Worm (Caenorhabditis elegans): ENCODE data around the gene W02A2.5.

The W02A2.5 gene

ce11 chrIV:13393246-13393716 lies 50.6 kb downstream of the W02A2.5 start:
- TF ChIP-seq unc-39 (tag; optimal IDR thresholded peaks at IDR 0.05) (no peak), egl-5 (tag; optimal IDR thresholded peaks at IDR 0.05) (no peak), lin-15B (tag; optimal IDR thresholded peaks at IDR 0.05) (no peak), nhr-43 (tag; optimal IDR thresholded peaks at IDR 0.05; ENCODE audit: poor library complexity, severe bottlenecking) (peak; percentile 7), jun-1 (tag; optimal IDR thresholded peaks at IDR 0.05) (peak; percentile 26), nhr-12 (tag; optimal IDR thresholded peaks at IDR 0.05) (no peak), daf-12 (tag; optimal IDR thresholded peaks at IDR 0.05) (no peak), nfya-1 (tag; optimal IDR thresholded peaks at IDR 0.05; ENCODE audit: insufficient read depth) (peak; percentile 9), egl-27 (tag; optimal IDR thresholded peaks at IDR 0.05) (no peak), nhr-23 (tag; optimal IDR thresholded peaks at IDR 0.05) (peak; percentile 87), lsy-12 (tag; optimal IDR thresholded peaks at IDR 0.05) (peak; percentile 47), fkh-10 (GFP tag; optimal IDR thresholded peaks at IDR 0.05) (no peak), nhr-77 (tag; optimal IDR thresholded peaks at IDR 0.05) (peak; percentile 7), nhr-25 (tag; optimal IDR thresholded peaks at IDR 0.05) (peak; percentile 54), nhr-28 (tag; optimal IDR thresholded peaks at IDR 0.05) (peak; percentile 17), mdl-1 (tag; optimal IDR thresholded peaks at IDR 0.05) (no peak), nhr-76 (tag; optimal IDR thresholded peaks at IDR 0.05) (no peak), hmg-11 (tag; optimal IDR thresholded peaks at IDR 0.05) (no peak), pqm-1 (tag; optimal IDR thresholded peaks at IDR 0.05) (peak; percentile 92), ceh-28 (tag; optimal IDR thresholded peaks at IDR 0.05) (no peak), snpc-4 (tag; optimal IDR thresholded peaks at IDR 0.05) (no peak), elt-3 (tag; optimal IDR thresholded peaks at IDR 0.05) (peak in 1 of 3 experiments; percentile 7), aly-2 (tag; optimal IDR thresholded peaks at IDR 0.05) (no peak), skn-1 (tag; optimal IDR thresholded peaks at IDR 0.05) (peak; percentile 61), sea-2 (GFP tag; optimal IDR thresholded peaks at IDR 0.05) (no peak), ztf-4 (tag; optimal IDR thresholded peaks at IDR 0.05) (peak; percentile 7), zag-1 (tag; optimal IDR thresholded peaks at IDR 0.05) (no peak), elt-2 (tag; optimal IDR thresholded peaks at IDR 0.05) (peak; percentile 90)

DNA sequence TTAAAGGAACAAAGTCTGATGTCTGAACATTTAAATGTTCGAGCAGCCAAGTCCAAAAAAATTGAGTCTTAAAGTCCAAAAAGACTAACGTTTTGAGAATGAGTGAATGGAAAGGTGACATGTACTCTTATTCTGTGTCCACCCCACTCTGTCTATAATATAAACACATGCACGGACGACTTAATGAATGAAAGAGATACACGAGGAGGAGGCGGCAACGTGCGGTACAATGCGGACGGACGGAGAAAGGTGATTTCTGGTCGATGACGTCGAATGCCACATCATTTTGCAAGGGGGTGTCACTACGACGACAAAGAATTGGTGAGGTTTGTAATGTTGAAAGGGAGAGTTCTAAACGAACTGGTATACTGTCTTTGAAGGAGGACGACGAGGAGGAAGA lies 52.0 kb downstream of the W02A2.5 start:
- TF ChIP-seq mdl-1 (tag; optimal IDR thresholded peaks at IDR 0.05) = no peak
- TF ChIP-seq aly-2 (tag; optimal IDR thresholded peaks at IDR 0.05) = no peak
- TF ChIP-seq nhr-237 (tag; optimal IDR thresholded peaks at IDR 0.05) = no peak
- TF ChIP-seq nfya-1 (tag; optimal IDR thresholded peaks at IDR 0.05; ENCODE audit: insufficient read depth) = no peak
- TF ChIP-seq lin-15B (tag; optimal IDR thresholded peaks at IDR 0.05) = no peak
- no peak for TF ChIP-seq fos-1 (tag; optimal IDR thresholded peaks at IDR 0.05)
- TF ChIP-seq snpc-4 (tag; optimal IDR thresholded peaks at IDR 0.05) = no peak
- no peak for TF ChIP-seq ceh-16 (tag; optimal IDR thresholded peaks at IDR 0.05)
- peak; percentile 44 for TF ChIP-seq nhr-25 (tag; optimal IDR thresholded peaks at IDR 0.05)
- TF ChIP-seq egl-5 (tag; optimal IDR thresholded peaks at IDR 0.05) = no peak
- TF ChIP-seq nhr-43 (tag; optimal IDR thresholded peaks at IDR 0.05; ENCODE audit: poor library complexity, severe bottlenecking) = peak; percentile 64
- TF ChIP-seq nhr-76 (tag; optimal IDR thresholded peaks at IDR 0.05) = no peak
- peak; percentile 1 for TF ChIP-seq ama-1 (optimal IDR thresholded peaks at IDR 0.05)
- no peak for TF ChIP-seq egl-27 (tag; optimal IDR thresholded peaks at IDR 0.05)
- TF ChIP-seq sea-2 (GFP tag; optimal IDR thresholded peaks at IDR 0.05) = no peak
- no peak for TF ChIP-seq fkh-2 (tag; optimal IDR thresholded peaks at IDR 0.05)
- TF ChIP-seq nhr-23 (tag; optimal IDR thresholded peaks at IDR 0.05) = peak; percentile 7
- no peak for TF ChIP-seq nhr-77 (tag; optimal IDR thresholded peaks at IDR 0.05)
- no peak for TF ChIP-seq hmg-11 (tag; optimal IDR thresholded peaks at IDR 0.05)
- TF ChIP-seq elt-3 (tag; optimal IDR thresholded peaks at IDR 0.05) = no peak
- TF ChIP-seq ZK546.5 (tag; optimal IDR thresholded peaks at IDR 0.05) = no peak
- no peak for TF ChIP-seq lin-39 (tag; optimal IDR thresholded peaks at IDR 0.05)
- TF ChIP-seq fkh-10 (GFP tag; optimal IDR thresholded peaks at IDR 0.05) = no peak
- no peak for TF ChIP-seq ceh-28 (tag; optimal IDR thresholded peaks at IDR 0.05)
- TF ChIP-seq lsy-12 (tag; optimal IDR thresholded peaks at IDR 0.05) = no peak
- no peak for TF ChIP-seq elt-1 (tag; optimal IDR thresholded peaks at IDR 0.05)
- no peak for TF ChIP-seq ztf-11 (tag; optimal IDR thresholded peaks at IDR 0.05)
- no peak for TF ChIP-seq nhr-28 (tag; optimal IDR thresholded peaks at IDR 0.05)
- no peak for TF ChIP-seq daf-12 (tag; optimal IDR thresholded peaks at IDR 0.05)
- no peak for TF ChIP-seq unc-62 (GFP tag; optimal IDR thresholded peaks at IDR 0.05)
- TF ChIP-seq pqm-1 (tag; optimal IDR thresholded peaks at IDR 0.05) = peak; percentile 29
- TF ChIP-seq pha-4 (tag; optimal IDR thresholded peaks at IDR 0.05) = no peak
- no peak for TF ChIP-seq jun-1 (tag; optimal IDR thresholded peaks at IDR 0.05)
- no peak for TF ChIP-seq unc-39 (tag; optimal IDR thresholded peaks at IDR 0.05)
